Worm (Caenorhabditis elegans) whole organism, young adult: ENCODE measurements around the gene atg-7.
A peak's percentile ranks its signal among the peaks of the same experiment; 100 is the strongest.

Source experiments
- B0019.2 ChIP-seq: fragments of 200-800 bp; sonication (Bioruptor generic); conservative IDR thresholded peaks from 2 replicates; pipeline ENCODE4 v1.3.6; 2022; ENCODE audit warnings: missing genetic modification reagents, missing genetic modification characterization, missing compliant biosample characterization
- C17E4.6 ChIP-seq: fragments of 200-800 bp; sonication (Bioruptor generic); IDR thresholded peaks from 2 replicates; pipeline ENCODE4 v1.3.6; 2022; ENCODE audit warnings: missing genetic modification reagents, missing genetic modification characterization, missing compliant biosample characterization
- F33H1.4 ChIP-seq: fragments of 200-800 bp; sonication (Bioruptor generic); IDR thresholded peaks from 2 replicates; pipeline ENCODE4 v1.3.6; 2022; ENCODE audit warnings: missing genetic modification reagents, missing genetic modification characterization, missing compliant biosample characterization
- F49E8.2 ChIP-seq: sonication (generic microtip); optimal IDR thresholded peaks from 3 replicates; lab custom pipeline; 2017; ENCODE audit warnings: missing genetic modification characterization, mild to moderate bottlenecking, missing compliant biosample characterization, antibody characterized with exemption, moderate library complexity; ENCODE audit not compliant: insufficient read depth
- T26A5.8 ChIP-seq: sonication (generic microtip); optimal IDR thresholded peaks from 2 replicates; lab custom pipeline; 2016; ENCODE audit warnings: missing genetic modification characterization, missing compliant biosample characterization
- Y53G8AR.9 ChIP-seq: fragments of 200-800 bp; sonication (Bioruptor generic); conservative IDR thresholded peaks from 2 replicates; pipeline ENCODE4 v1.3.6; 2022; ENCODE audit warnings: missing genetic modification reagents, missing genetic modification characterization, missing compliant biosample characterization
- ZK185.1 ChIP-seq: sonication (generic microtip); optimal IDR thresholded peaks from 2 replicates; lab custom pipeline; 2016; ENCODE audit warnings: mild to moderate bottlenecking, missing genetic modification characterization, missing compliant biosample characterization; ENCODE audit not compliant: poor library complexity, severe bottlenecking
- akir-1 ChIP-seq: fragments of 200-800 bp; sonication (Bioruptor generic); optimal IDR thresholded peaks from 2 replicates; lab custom pipeline; 2018; ENCODE audit warnings: mild to moderate bottlenecking, missing genetic modification characterization, moderate library complexity, missing compliant biosample characterization
- bed-1 ChIP-seq: fragments of 200-800 bp; sonication (Bioruptor generic); IDR thresholded peaks from 2 replicates; pipeline ENCODE4 v1.3.6; 2022; ENCODE audit warnings: missing genetic modification reagents, missing genetic modification characterization, missing compliant biosample characterization
- ccch-3 ChIP-seq: fragments of 200-800 bp; sonication (Bioruptor generic); optimal IDR thresholded peaks from 2 replicates; lab custom pipeline; 2018; ENCODE audit warnings: mild to moderate bottlenecking, missing genetic modification characterization, missing compliant biosample characterization
- cebp-1 ChIP-seq, 2 experiments: fragments of 200-800 bp in 1 of 2; sonication (Bioruptor generic) in 1 of 2; sonication (generic microtip) in 1 of 2; IDR thresholded peaks in 1 of 2; optimal IDR thresholded peaks in 1 of 2; 2 replicates each; pipeline versions ENCODE4 v1.3.6 to Lab custom; 2017 to 2022; ENCODE audit warnings: missing compliant biosample characterization in 2 of 2, missing genetic modification characterization in 2 of 2, mild to moderate bottlenecking in 1 of 2, missing genetic modification reagents in 1 of 2, moderate library complexity in 1 of 2
- ceh-40 ChIP-seq: fragments of 200-800 bp; sonication (Bioruptor generic); IDR thresholded peaks from 2 replicates; pipeline ENCODE4 v1.3.6; 2022; ENCODE audit warnings: missing genetic modification characterization, missing compliant biosample characterization
- chd-7 ChIP-seq: sonication (generic microtip); optimal IDR thresholded peaks from 2 replicates; lab custom pipeline; 2016; ENCODE audit warnings: mild to moderate bottlenecking, missing genetic modification characterization, moderate library complexity, missing compliant biosample characterization
- dox-1 ChIP-seq: fragments of 200-800 bp; sonication (Bioruptor generic); IDR thresholded peaks from 2 replicates; pipeline ENCODE4 v1.3.6; 2022; ENCODE audit warnings: missing genetic modification reagents, missing genetic modification characterization, missing compliant biosample characterization
- egl-18 ChIP-seq: fragments of 200-800 bp; sonication (Bioruptor generic); IDR thresholded peaks from 2 replicates; pipeline ENCODE4 v1.3.6; 2022; ENCODE audit warnings: missing genetic modification reagents, missing genetic modification characterization, missing compliant biosample characterization
- egrh-3 ChIP-seq: fragments of 200-800 bp; sonication (Bioruptor generic); IDR thresholded peaks from 2 replicates; pipeline ENCODE4 v1.3.6; 2022; ENCODE audit warnings: missing genetic modification reagents, missing genetic modification characterization, missing compliant biosample characterization
- hmg-1.2 ChIP-seq: fragments of 200-800 bp; sonication (Bioruptor generic); IDR thresholded peaks from 2 replicates; pipeline ENCODE4 v1.3.6; 2022; ENCODE audit warnings: missing genetic modification reagents, missing genetic modification characterization, missing compliant biosample characterization
- hrde-1 ChIP-seq: sonication (generic microtip); optimal IDR thresholded peaks from 2 replicates; lab custom pipeline; 2016; ENCODE audit warnings: missing genetic modification characterization, mild to moderate bottlenecking, missing compliant biosample characterization, moderate library complexity, missing genotype, missing genetic modification reagents, borderline replicate concordance
- lag-1 ChIP-seq: fragments of 200-800 bp; sonication (Bioruptor generic); IDR thresholded peaks from 2 replicates; pipeline ENCODE4 v1.3.6; 2022; ENCODE audit warnings: missing genetic modification reagents, missing genetic modification characterization, missing compliant biosample characterization
- let-607 ChIP-seq, 2 experiments: fragments of 200-800 bp in 1 of 2; sonication (Bioruptor generic) in 1 of 2; sonication (generic microtip) in 1 of 2; optimal IDR thresholded peaks; 2 replicates each; lab custom pipeline; 2016 to 2018; ENCODE audit warnings: mild to moderate bottlenecking in 2 of 2, missing compliant biosample characterization in 2 of 2, missing genetic modification characterization in 2 of 2, moderate library complexity in 2 of 2, missing genotype in 1 of 2
- lin-35 ChIP-seq, 3 experiments: fragments of 150-350 bp in 2 of 3; sonication (generic microtip) in 1 of 3; optimal IDR thresholded peaks; 2 replicates each; lab custom pipeline; 2014 to 2018; ENCODE audit warnings: missing biosample characterization in 3 of 3, missing genetic modification characterization in 3 of 3, missing genetic modification reagents in 3 of 3
- lin-40 ChIP-seq: sonication (generic microtip); optimal IDR thresholded peaks from 2 replicates; lab custom pipeline; 2016; ENCODE audit warnings: missing genetic modification characterization, mild to moderate bottlenecking, missing compliant biosample characterization, missing genotype, missing genetic modification reagents
- lin-54 ChIP-seq: fragments of 200-800 bp; sonication (Bioruptor generic); optimal IDR thresholded peaks from 2 replicates; lab custom pipeline; 2018; ENCODE audit warnings: mild to moderate bottlenecking, missing genetic modification characterization, missing compliant biosample characterization
- lsl-1 ChIP-seq: fragments of 200-800 bp; sonication (Bioruptor generic); optimal IDR thresholded peaks from 2 replicates; lab custom pipeline; 2018; ENCODE audit warnings: mild to moderate bottlenecking, missing genetic modification characterization, moderate library complexity, missing compliant biosample characterization
- madf-3 ChIP-seq: fragments of 200-800 bp; sonication (Bioruptor generic); IDR thresholded peaks from 2 replicates; pipeline ENCODE4 v1.3.6; 2022; ENCODE audit warnings: missing genetic modification reagents, missing genetic modification characterization, missing compliant biosample characterization
- madf-8 ChIP-seq: fragments of 200-800 bp; sonication (Bioruptor generic); conservative IDR thresholded peaks from 2 replicates; pipeline ENCODE4 v1.3.6; 2022; ENCODE audit warnings: missing genetic modification reagents, missing genetic modification characterization, missing compliant biosample characterization
- mcd-1 ChIP-seq: fragments of 200-800 bp; sonication (Bioruptor generic); IDR thresholded peaks from 2 replicates; pipeline ENCODE4 v1.3.6; 2022; ENCODE audit warnings: missing genetic modification reagents, missing genetic modification characterization, missing compliant biosample characterization
- mel-28 ChIP-seq: sonication (generic microtip); optimal IDR thresholded peaks from 2 replicates; lab custom pipeline; 2016; ENCODE audit warnings: borderline replicate concordance, mild to moderate bottlenecking, missing genetic modification characterization, missing compliant biosample characterization
- nhr-80 ChIP-seq: sonication (generic microtip); optimal IDR thresholded peaks from 2 replicates; lab custom pipeline; 2016; ENCODE audit warnings: missing genetic modification characterization, missing compliant biosample characterization
- rpc-1 ChIP-seq, 2 experiments: fragments of 150-350 bp in 1 of 2; sonication (generic microtip) in 1 of 2; optimal IDR thresholded peaks; 2 replicates each; lab custom pipeline; 2014 to 2018; ENCODE audit warnings: missing biosample characterization in 1 of 2, missing genetic modification characterization in 1 of 2, missing genetic modification reagents in 1 of 2, missing genotype in 1 of 2
- snpc-1.1 ChIP-seq: sonication (generic microtip); optimal IDR thresholded peaks from 2 replicates; lab custom pipeline; 2017; ENCODE audit warnings: missing genetic modification characterization, mild to moderate bottlenecking, missing compliant biosample characterization, antibody characterized with exemption, moderate library complexity, missing genotype, missing genetic modification reagents; ENCODE audit not compliant: insufficient read depth
- snpc-3.4 ChIP-seq: sonication (generic microtip); optimal IDR thresholded peaks from 2 replicates; lab custom pipeline; 2017; ENCODE audit warnings: missing genetic modification characterization, mild to moderate bottlenecking, missing compliant biosample characterization, antibody characterized with exemption, moderate library complexity, missing genotype, missing genetic modification reagents
- snpc-4 ChIP-seq, 5 experiments: fragments of 150-350 bp in 1 of 5; sonication (generic microtip) in 4 of 5; optimal IDR thresholded peaks; 2 replicates each; lab custom pipeline; 2014 to 2018; ENCODE audit warnings: missing genetic modification characterization in 5 of 5, missing biosample characterization in 3 of 5, antibody characterized with exemption in 2 of 5, mild to moderate bottlenecking in 2 of 5, missing compliant biosample characterization in 2 of 5, missing genotype in 2 of 5, moderate library complexity in 2 of 5, missing genetic modification reagents in 1 of 5
- sptf-2 ChIP-seq: fragments of 200-800 bp; sonication (Bioruptor generic); optimal IDR thresholded peaks from 2 replicates; lab custom pipeline; 2018; ENCODE audit warnings: mild to moderate bottlenecking, missing genetic modification characterization, missing compliant biosample characterization
- tlf-1 ChIP-seq: fragments of 200-800 bp; sonication (Bioruptor generic); optimal IDR thresholded peaks from 2 replicates; lab custom pipeline; 2018; ENCODE audit warnings: mild to moderate bottlenecking, missing genetic modification characterization, missing compliant biosample characterization
- unc-130 ChIP-seq: sonication (generic microtip); optimal IDR thresholded peaks from 2 replicates; lab custom pipeline; 2016; ENCODE audit warnings: missing genetic modification reagents, missing genetic modification characterization, missing compliant biosample characterization
- xnd-1 ChIP-seq: sonication (generic microtip); optimal IDR thresholded peaks from 2 replicates; lab custom pipeline; 2016; ENCODE audit warnings: missing genotype, missing genetic modification reagents, missing genetic modification characterization, missing compliant biosample characterization
- ztf-18 ChIP-seq: sonication (generic microtip); optimal IDR thresholded peaks from 2 replicates; lab custom pipeline; 2016; ENCODE audit warnings: missing genotype, mild to moderate bottlenecking, missing genetic modification characterization, missing compliant biosample characterization
- ztf-26 ChIP-seq: sonication (generic microtip); optimal IDR thresholded peaks from 2 replicates; lab custom pipeline; 2017; ENCODE audit warnings: missing genetic modification characterization, missing compliant biosample characterization

The atg-7 gene

DNA sequence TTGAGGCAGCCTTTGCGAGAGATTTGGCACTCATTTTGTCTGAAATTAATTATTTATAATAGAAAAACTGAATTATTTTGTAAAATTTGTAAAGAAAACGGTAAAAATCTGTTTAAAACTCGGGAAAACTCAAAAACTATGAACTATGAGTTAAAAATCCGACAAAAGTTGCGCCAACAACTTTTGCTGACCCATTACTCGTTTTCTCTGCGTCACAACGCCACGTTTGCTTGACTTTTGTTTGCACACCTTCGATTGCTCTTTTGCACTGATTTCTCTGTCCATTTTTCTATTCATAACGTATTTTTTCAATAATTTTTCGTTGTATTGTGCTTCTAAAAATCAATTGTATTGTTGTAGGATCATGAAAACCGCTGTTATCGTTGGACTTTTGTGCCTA, 44.6 kb downstream of the atg-7 start, which contains the start of gene fkb-1:
Gene fkb-1, plus strand, starts transcription at position 361 of the 400 bp plus-strand sequence.
- TF ChIP-seq rpc-1 (optimal IDR thresholded peaks at IDR 0.05; lab: Kevin White, UChicago), result no peak
- no peak for TF ChIP-seq rpc-1 (tag; optimal IDR thresholded peaks at IDR 0.05; lab: Kevin White, UChicago)
- TF ChIP-seq lin-35 (GFP tag; optimal IDR thresholded peaks at IDR 0.05; lab: Kevin White, UChicago), result peak in 1 of 3 experiments; percentile 50
- peak; percentile 60 for TF ChIP-seq dox-1 (GFP tag; lab: Robert Waterston, UW)
- TF ChIP-seq lin-54, result peak; percentile 20
- TF ChIP-seq T26A5.8, result no peak
- TF ChIP-seq akir-1 (GFP tag; lab: Kevin White, UChicago), result no peak
- TF ChIP-seq chd-7 (tag; lab: Kevin White, UChicago), result no peak
- TF ChIP-seq cebp-1 (GFP tag; IDR thresholded peaks at IDR 0.05; lab: Robert Waterston, UW), result no peak
- TF ChIP-seq cebp-1 (tag; optimal IDR thresholded peaks at IDR 0.05; lab: Kevin White, UChicago), result peak; percentile 47
- no peak for TF ChIP-seq B0019.2 (GFP tag; lab: Robert Waterston, UW)
- TF ChIP-seq let-607 (tag; optimal IDR thresholded peaks at IDR 0.05; lab: Kevin White, UChicago), result peak; percentile 67 to 79
- no peak for TF ChIP-seq xnd-1 (tag; lab: Kevin White, UChicago)
- no peak for TF ChIP-seq hrde-1
- TF ChIP-seq madf-8 (GFP tag; lab: Robert Waterston, UW), result no peak
- TF ChIP-seq C17E4.6, result no peak
- no peak for TF ChIP-seq ztf-26 (tag; lab: Kevin White, UChicago)
- TF ChIP-seq sptf-2 (GFP tag; lab: Kevin White, UChicago), result no peak
- peak; percentile 56 for TF ChIP-seq lin-40 (tag; lab: Kevin White, UChicago)
- no peak for TF ChIP-seq lag-1
- peak; percentile 48 for TF ChIP-seq nhr-80 (tag; lab: Kevin White, UChicago)
- no peak for TF ChIP-seq snpc-1.1 (tag; lab: Kevin White, UChicago)
- TF ChIP-seq ceh-40 (GFP tag; lab: Robert Waterston, UW), result no peak
- TF ChIP-seq egl-18, result no peak
- peak; percentile 54 for TF ChIP-seq mcd-1 (GFP tag; lab: Robert Waterston, UW)
- peak; percentile 46; the same call in 1 of the 2 replicates for TF ChIP-seq hmg-1.2
- TF ChIP-seq snpc-3.4 (tag; lab: Kevin White, UChicago), result no peak
- no peak for TF ChIP-seq snpc-4 (GFP tag; optimal IDR thresholded peaks at IDR 0.05; lab: Kevin White, UChicago)
- peak in 1 of 4 experiments; percentile 2 for TF ChIP-seq snpc-4 (tag; optimal IDR thresholded peaks at IDR 0.05; lab: Kevin White, UChicago)
- peak; percentile 91 for TF ChIP-seq ztf-18
- no peak for TF ChIP-seq F33H1.4
- no peak for TF ChIP-seq Y53G8AR.9 (GFP tag; lab: Robert Waterston, UW)
- no peak for TF ChIP-seq madf-3
- peak; percentile 20 for TF ChIP-seq lsl-1
- no peak for TF ChIP-seq unc-130
- TF ChIP-seq F49E8.2 (tag; lab: Kevin White, UChicago), result no peak
- TF ChIP-seq tlf-1 (GFP tag; lab: Kevin White, UChicago), result no peak
- TF ChIP-seq bed-1 (GFP tag; lab: Robert Waterston, UW), result no peak
- TF ChIP-seq egrh-3 (GFP tag; lab: Robert Waterston, UW), result no peak
- TF ChIP-seq ZK185.1 (tag; lab: Kevin White, UChicago), result no peak
- TF ChIP-seq ccch-3 (GFP tag; lab: Kevin White, UChicago), result no peak
- no peak for TF ChIP-seq mel-28 (tag; lab: Kevin White, UChicago)
- TF ChIP-seq, all 124 proteins: peak for 12
